Fruit fly (Drosophila melanogaster): Measurements from ENCODE around the gene Nrt.

Nrt gene

DNA sequence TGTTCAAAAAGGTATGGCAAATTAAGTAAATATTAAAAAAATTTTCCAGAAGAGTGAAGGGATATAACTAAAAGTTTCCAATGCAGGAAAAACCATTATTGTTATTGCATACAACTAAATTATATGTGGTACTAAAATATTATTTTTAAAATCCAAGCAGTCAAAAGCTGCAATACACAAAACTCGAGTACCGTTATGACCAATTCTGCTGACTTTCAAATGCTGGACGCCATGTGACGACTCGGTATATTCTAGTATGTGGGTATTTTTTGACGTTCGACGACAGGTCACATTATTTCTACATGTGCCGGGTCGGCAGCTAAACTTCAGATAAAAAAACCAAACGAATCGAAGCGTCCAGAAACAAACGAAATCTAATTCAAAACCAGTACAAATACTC, 42.3 kb downstream of the Nrt start (continued):
- TF ChIP-seq CG18476 (GFP tag; optimal IDR thresholded peaks at IDR 0.05), result no peak
- no peak for TF ChIP-seq ase (GFP tag; IDR thresholded peaks at IDR 0.05)
- no peak for TF ChIP-seq Fer1 (GFP tag; optimal IDR thresholded peaks at IDR 0.05)
- peak; percentile 50 for TF ChIP-seq phol (tag; optimal IDR thresholded peaks at IDR 0.05)
- no peak for TF ChIP-seq ATbp (GFP tag; optimal IDR thresholded peaks at IDR 0.05)
- peak; percentile 30 for TF ChIP-seq grau (tag; optimal IDR thresholded peaks at IDR 0.05)
- TF ChIP-seq CG4360 (GFP tag; IDR thresholded peaks at IDR 0.05), result peak; percentile 48; the same call in 1 of the 2 replicates
- peak; percentile 59 for TF ChIP-seq Hmr (GFP tag; optimal IDR thresholded peaks at IDR 0.05)
- TF ChIP-seq CG9609 (GFP tag; optimal IDR thresholded peaks at IDR 0.05), result peak; percentile 24
- no peak for TF ChIP-seq CG6813 (GFP tag; optimal IDR thresholded peaks at IDR 0.05)
- TF ChIP-seq kah (GFP tag; optimal IDR thresholded peaks at IDR 0.05), result no peak
- peak; percentile 76 for TF ChIP-seq Dp (GFP tag; optimal IDR thresholded peaks at IDR 0.05)
- TF ChIP-seq amos (GFP tag; IDR thresholded peaks at IDR 0.05; ENCODE audit: partially characterized antibody), result no peak; the same call in 1 of the 2 replicates
- no peak for TF ChIP-seq CG7928 (GFP tag; optimal IDR thresholded peaks at IDR 0.05)
- no peak for TF ChIP-seq CG33557 (GFP tag; optimal IDR thresholded peaks at IDR 0.05)
- peak; percentile 72 for TF ChIP-seq CG8290 (GFP tag; optimal IDR thresholded peaks at IDR 0.05)
- peak in 1 of 2 experiments; percentile 69 for TF ChIP-seq CG8290 (tag; optimal IDR thresholded peaks at IDR 0.05)
- no peak for TF ChIP-seq CG10431 (GFP tag; optimal IDR thresholded peaks at IDR 0.05)
- no peak for TF ChIP-seq CG15269 (tag; optimal IDR thresholded peaks at IDR 0.05)
- TF ChIP-seq Mes4 (GFP tag; optimal IDR thresholded peaks at IDR 0.05), result no peak
- TF ChIP-seq BtbVII (GFP tag; optimal IDR thresholded peaks at IDR 0.05), result no peak
- TF ChIP-seq CG2678 (tag; optimal IDR thresholded peaks at IDR 0.05), result no peak
- TF ChIP-seq bowl (GFP tag; IDR thresholded peaks at IDR 0.05), result no peak
- no peak for TF ChIP-seq oc (tag; optimal IDR thresholded peaks at IDR 0.05)
- TF ChIP-seq Ada2b (GFP tag; IDR thresholded peaks at IDR 0.05), result no peak
- TF ChIP-seq Bteb2 (GFP tag; optimal IDR thresholded peaks at IDR 0.05), result no peak
- TF ChIP-seq ind (GFP tag; optimal IDR thresholded peaks at IDR 0.05), result no peak
- TF ChIP-seq CG17912 (GFP tag; optimal IDR thresholded peaks at IDR 0.05), result no peak
- no peak for TF ChIP-seq CG17568 (GFP tag; optimal IDR thresholded peaks at IDR 0.05)
- no peak for TF ChIP-seq Eip74EF (GFP tag; optimal IDR thresholded peaks at IDR 0.05)
- TF ChIP-seq CG13287 (GFP tag; IDR thresholded peaks at IDR 0.05; ENCODE audit: partially characterized antibody), result peak; percentile 50; the same call in 1 of the 2 replicates
- no peak for TF ChIP-seq Hr3 (GFP tag; optimal IDR thresholded peaks at IDR 0.05)
- no peak for TF ChIP-seq CG6683 (GFP tag; optimal IDR thresholded peaks at IDR 0.05)
- TF ChIP-seq Awh (GFP tag; IDR thresholded peaks at IDR 0.05), result no peak
- TF ChIP-seq CG6791 (GFP tag; IDR thresholded peaks at IDR 0.05; ENCODE audit: partially characterized antibody), result peak; percentile 57; the same call in 2 of the 3 replicates
- TF ChIP-seq rib (GFP tag; IDR thresholded peaks at IDR 0.05), result no peak
- peak; percentile 62 for TF ChIP-seq CG15514 (GFP tag; optimal IDR thresholded peaks at IDR 0.05)
- peak in 1 of 3 experiments; percentile 3 for TF ChIP-seq lola (GFP tag; optimal IDR thresholded peaks at IDR 0.05)
- peak; percentile 18 for TF ChIP-seq CG8089 (GFP tag; optimal IDR thresholded peaks at IDR 0.05)
- no peak for TF ChIP-seq CG1647 (GFP tag; optimal IDR thresholded peaks at IDR 0.05)
- TF ChIP-seq CG3847 (GFP tag; IDR thresholded peaks at IDR 0.05), result peak; percentile 45; the same call in 1 of the 2 replicates
- TF ChIP-seq Stat92E (GFP tag; optimal IDR thresholded peaks at IDR 0.05), result peak in 1 of 3 experiments; percentile 29
- peak; percentile 61 for TF ChIP-seq YL-1 (GFP tag; optimal IDR thresholded peaks at IDR 0.05)
- no peak for TF ChIP-seq CG3838 (GFP tag; optimal IDR thresholded peaks at IDR 0.05)
- TF ChIP-seq CG10462 (GFP tag; optimal IDR thresholded peaks at IDR 0.05), result peak; percentile 99
- TF ChIP-seq CG30020 (tag; optimal IDR thresholded peaks at IDR 0.05), result peak; percentile 24
- TF ChIP-seq ssp (GFP tag; IDR thresholded peaks at IDR 0.05), result peak; percentile 48; the same call in 1 of the 2 replicates
- no peak for TF ChIP-seq CG11560 (tag; IDR thresholded peaks at IDR 0.05)
- peak; percentile 49 for TF ChIP-seq BEAF-32 (GFP tag; optimal IDR thresholded peaks at IDR 0.05)
- no peak for TF ChIP-seq E2f1 (GFP tag; IDR thresholded peaks at IDR 0.05)

Data from whole organism, embryonic.